Worm (Caenorhabditis elegans) whole organism, L2 larva: Measurements from ENCODE around the gene rpl-42.

ENCODE experiments used
- C34F6.9 ChIP-seq: fragments of 150-350 bp; optimal IDR thresholded peaks from 2 replicates; lab custom pipeline; 2014; ENCODE audit warnings: missing biosample characterization, missing genetic modification characterization
- F13H6.1 ChIP-seq: sonication (generic microtip); optimal IDR thresholded peaks from 2 replicates; lab custom pipeline; 2016; ENCODE audit warnings: missing genetic modification characterization, missing compliant biosample characterization
- R02D3.7 ChIP-seq: fragments of 150-350 bp; optimal IDR thresholded peaks from 2 replicates; lab custom pipeline; 2014; ENCODE audit warnings: missing biosample characterization, missing genetic modification characterization
- ZK546.5 ChIP-seq: sonication (generic microtip); optimal IDR thresholded peaks from 2 replicates; lab custom pipeline; 2017; ENCODE audit warnings: missing biosample characterization, missing genetic modification characterization
- ama-1 ChIP-seq: fragments of 150-350 bp; optimal IDR thresholded peaks from 2 replicates; lab custom pipeline; 2018; ENCODE audit warnings: inconsistent platforms
- blmp-1 ChIP-seq: sonication (generic microtip); optimal IDR thresholded peaks from 2 replicates; lab custom pipeline; 2017; ENCODE audit warnings: missing genetic modification characterization, mild to moderate bottlenecking, missing compliant biosample characterization, antibody characterized with exemption, moderate library complexity; ENCODE audit not compliant: insufficient read depth
- ceh-16 ChIP-seq: fragments of 150-350 bp; optimal IDR thresholded peaks from 2 replicates; lab custom pipeline; 2014; ENCODE audit warnings: missing biosample characterization, missing genetic modification characterization
- ceh-82 ChIP-seq: fragments of 150-350 bp; optimal IDR thresholded peaks from 2 replicates; lab custom pipeline; 2014; ENCODE audit warnings: missing biosample characterization, missing genetic modification characterization
- dmd-4 ChIP-seq: sonication (generic microtip); optimal IDR thresholded peaks from 2 replicates; lab custom pipeline; 2017; ENCODE audit warnings: missing biosample characterization, missing genetic modification characterization
- elt-1 ChIP-seq: fragments of 150-350 bp; optimal IDR thresholded peaks from 2 replicates; lab custom pipeline; 2014; ENCODE audit warnings: missing biosample characterization, missing genetic modification characterization
- fos-1 ChIP-seq: fragments of 150-350 bp; optimal IDR thresholded peaks from 2 replicates; lab custom pipeline; 2014; ENCODE audit warnings: missing biosample characterization, missing genetic modification characterization
- gmeb-1 ChIP-seq: fragments of 150-350 bp; optimal IDR thresholded peaks from 2 replicates; lab custom pipeline; 2014; ENCODE audit warnings: missing biosample characterization, missing genetic modification characterization
- lin-13 ChIP-seq: fragments of 150-350 bp; optimal IDR thresholded peaks from 2 replicates; lab custom pipeline; 2014; ENCODE audit warnings: missing biosample characterization, missing genetic modification reagents, missing genetic modification characterization
- lin-39 ChIP-seq: fragments of 150-350 bp; optimal IDR thresholded peaks from 2 replicates; lab custom pipeline; 2014; ENCODE audit warnings: missing biosample characterization, missing genetic modification reagents, missing genetic modification characterization
- lsy-2 ChIP-seq, 2 experiments: fragments of 150-350 bp in 1 of 2; sonication (generic microtip) in 1 of 2; optimal IDR thresholded peaks; 2 replicates each; lab custom pipeline; 2014 to 2017; ENCODE audit warnings: missing biosample characterization in 2 of 2, missing genetic modification characterization in 2 of 2
- mdl-1 ChIP-seq, 2 experiments: fragments of 150-350 bp in 1 of 2; sonication (generic microtip) in 1 of 2; optimal IDR thresholded peaks; 2 replicates each; lab custom pipeline; 2017; ENCODE audit warnings: missing biosample characterization in 2 of 2, missing genetic modification characterization in 2 of 2
- nhr-11 ChIP-seq: fragments of 150-350 bp; optimal IDR thresholded peaks from 2 replicates; lab custom pipeline; 2014; ENCODE audit warnings: missing biosample characterization, missing genetic modification characterization
- nhr-129 ChIP-seq: fragments of 150-350 bp; optimal IDR thresholded peaks from 2 replicates; lab custom pipeline; 2014; ENCODE audit warnings: missing biosample characterization, missing genetic modification characterization
- nhr-21 ChIP-seq: fragments of 150-350 bp; optimal IDR thresholded peaks from 2 replicates; lab custom pipeline; 2014; ENCODE audit warnings: missing biosample characterization, missing genetic modification characterization
- nhr-23 ChIP-seq: fragments of 150-350 bp; optimal IDR thresholded peaks from 2 replicates; lab custom pipeline; 2014; ENCODE audit warnings: missing biosample characterization, missing genetic modification reagents, missing genetic modification characterization
- nhr-237 ChIP-seq: fragments of 150-350 bp; optimal IDR thresholded peaks from 2 replicates; lab custom pipeline; 2014; ENCODE audit warnings: missing biosample characterization, missing genetic modification characterization
- nhr-25 ChIP-seq: fragments of 150-350 bp; sonication (generic microtip); optimal IDR thresholded peaks from 3 replicates; lab custom pipeline; 2014; ENCODE audit warnings: missing biosample characterization, missing genetic modification characterization
- nhr-6 ChIP-seq: fragments of 150-350 bp; optimal IDR thresholded peaks from 2 replicates; lab custom pipeline; 2014; ENCODE audit warnings: missing biosample characterization, missing genetic modification characterization
- peb-1 ChIP-seq: fragments of 150-350 bp; optimal IDR thresholded peaks from 2 replicates; lab custom pipeline; 2014; ENCODE audit warnings: missing biosample characterization, missing genetic modification characterization
- sem-4 ChIP-seq: fragments of 150-350 bp; optimal IDR thresholded peaks from 2 replicates; lab custom pipeline; 2014; ENCODE audit warnings: missing biosample characterization, missing genetic modification reagents, missing genetic modification characterization
- snpc-4 ChIP-seq: fragments of 150-350 bp; optimal IDR thresholded peaks from 2 replicates; lab custom pipeline; 2014; ENCODE audit warnings: missing biosample characterization, missing genetic modification characterization
- ztf-1 ChIP-seq: fragments of 200-800 bp; sonication (Bioruptor generic); conservative IDR thresholded peaks from 2 replicates; pipeline ENCODE4 v1.3.6; 2022; ENCODE audit warnings: missing genetic modification characterization, missing compliant biosample characterization

Gene rpl-42

ce11 chrII:11132542-11132941, 40.0 kb downstream of the rpl-42 start, which contains the start of gene F40F8.11 (continued):
- TF ChIP-seq peb-1 (tag; lab: Kevin White, UChicago) (no peak), fos-1 (no peak), mdl-1 (tag; optimal IDR thresholded peaks at IDR 0.05; lab: Kevin White, UChicago) (no peak), ceh-82 (tag; lab: Kevin White, UChicago) (no peak), nhr-6 (no peak), C34F6.9 (tag; lab: Kevin White, UChicago) (peak; percentile 60), blmp-1 (tag; lab: Kevin White, UChicago) (no peak), lin-13 (peak; percentile 54), nhr-21 (tag; lab: Kevin White, UChicago) (no peak), F13H6.1 (peak; percentile 15), nhr-23 (tag; lab: Kevin White, UChicago) (no peak), nhr-11 (tag; lab: Kevin White, UChicago) (no peak), snpc-4 (tag; lab: Kevin White, UChicago) (no peak), R02D3.7 (tag; lab: Kevin White, UChicago) (no peak), elt-1 (tag; lab: Kevin White, UChicago) (no peak)

- no peak for TF ChIP-seq ZK546.5 (tag; lab: Kevin White, UChicago)
- no peak for TF ChIP-seq mdl-1 (tag; optimal IDR thresholded peaks at IDR 0.05; lab: Kevin White, UChicago)
- TF ChIP-seq F13H6.1, result no peak
- no peak for TF ChIP-seq ztf-1 (GFP tag; lab: Robert Waterston, UW)
- no peak for TF ChIP-seq nhr-237 (tag; lab: Kevin White, UChicago)
- TF ChIP-seq nhr-21 (tag; lab: Kevin White, UChicago), result no peak
- no peak for TF ChIP-seq nhr-25 (tag; lab: Kevin White, UChicago)
- no peak for TF ChIP-seq gmeb-1
- no peak for TF ChIP-seq sem-4 (tag; lab: Kevin White, UChicago)
- TF ChIP-seq dmd-4 (tag; lab: Kevin White, UChicago), result no peak
- TF ChIP-seq nhr-23 (tag; lab: Kevin White, UChicago), result no peak
- no peak for TF ChIP-seq ama-1 (lab: Kevin White, UChicago)
Observed at ce11 chrII:11134828-11135227, 42.3 kb downstream of the rpl-42 start, which contains the start of gene F40F8.5. TSS of gene F40F8.5 (minus strand) at chrII:11134928.

DNA sequence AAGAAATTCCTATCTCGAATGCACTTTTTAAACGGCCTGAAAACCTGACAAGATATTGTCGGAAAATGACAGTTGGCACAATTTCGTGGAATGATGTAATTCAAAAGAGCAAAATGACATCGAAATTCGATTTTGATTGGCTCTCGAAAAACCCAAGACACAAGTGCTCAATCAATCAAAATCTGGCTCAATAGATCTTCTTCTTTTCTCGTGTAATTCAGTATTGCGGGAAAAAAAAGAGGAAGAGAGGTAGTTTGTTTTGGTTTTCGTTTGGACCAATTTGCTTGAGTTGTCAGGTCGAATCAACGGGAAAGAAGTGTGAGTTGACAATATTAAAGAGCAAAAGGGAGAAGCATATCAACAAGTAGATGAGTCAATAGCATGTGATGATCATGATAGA, 43.3 kb downstream of the rpl-42 start:
- TF ChIP-seq F13H6.1 (peak; percentile 11), ZK546.5 (tag; lab: Kevin White, UChicago) (no peak), ceh-82 (tag; lab: Kevin White, UChicago) (no peak), lin-39 (tag; lab: Kevin White, UChicago) (no peak), lsy-2 (tag; optimal IDR thresholded peaks at IDR 0.05; lab: Kevin White, UChicago) (peak in 1 of 2 experiments; percentile 39), nhr-129 (peak; percentile 88), peb-1 (tag; lab: Kevin White, UChicago) (no peak), ceh-16 (no peak), ama-1 (lab: Kevin White, UChicago) (no peak)

DNA sequence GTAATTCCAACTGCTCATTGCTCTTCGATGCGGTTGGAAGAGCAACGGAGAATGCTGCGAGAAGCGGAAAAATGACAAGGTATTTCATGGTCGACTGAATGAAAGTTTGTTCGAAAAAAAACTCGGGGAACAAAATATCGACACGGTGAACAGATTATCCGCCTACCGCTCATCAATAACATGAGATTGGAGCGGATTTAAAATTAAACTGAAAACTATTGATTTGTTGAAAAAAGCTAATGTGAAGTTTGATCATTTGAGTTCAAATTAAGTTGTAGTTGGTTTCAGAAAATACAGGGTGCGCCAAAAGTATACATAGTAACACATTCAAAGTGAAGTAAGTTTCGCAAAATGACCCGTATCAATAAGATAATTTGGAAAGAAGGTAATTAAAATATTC, 47.6 kb downstream of the rpl-42 start, which contains the start of gene F40F8.4:
Gene F40F8.4 (minus strand): TSS at position 101 of the 400 bp plus-strand sequence.
- TF ChIP-seq ztf-1 (GFP tag; lab: Robert Waterston, UW), result no peak
- no peak for TF ChIP-seq elt-1 (tag; lab: Kevin White, UChicago)
- TF ChIP-seq gmeb-1, result no peak

- TF ChIP-seq nhr-129 (peak; percentile 10), nhr-237 (tag; lab: Kevin White, UChicago) (no peak)
- TF ChIP-seq, all 48 proteins: peak for 1
Observed at ce11 chrII:11142571-11142970, 50.1 kb downstream of the rpl-42 start, which contains the start of gene arrd-6. TSS of gene arrd-6 (plus strand) at chrII:11142739.
